Fruit fly (Drosophila melanogaster): ENCODE measurements around the gene CG32407.

The CG32407 gene

dm6 chr3L:5923646-5924122, 1.8 kb downstream of the CG32407 start, which contains the start of gene CG33523 (continued):
- TF ChIP-seq zfh2 (GFP tag; optimal IDR thresholded peaks at IDR 0.05): no peak
- no peak for TF ChIP-seq mam (GFP tag; optimal IDR thresholded peaks at IDR 0.05)
- no peak for TF ChIP-seq h (optimal IDR thresholded peaks at IDR 0.05)
- TF ChIP-seq pnt (GFP tag; optimal IDR thresholded peaks at IDR 0.05): no peak
- no peak for TF ChIP-seq Meics (GFP tag; optimal IDR thresholded peaks at IDR 0.05)
- TF ChIP-seq shn (GFP tag; optimal IDR thresholded peaks at IDR 0.05): no peak
- TF ChIP-seq CG9817 (tag; optimal IDR thresholded peaks at IDR 0.05): no peak
- no peak for TF ChIP-seq maf-S (GFP tag; optimal IDR thresholded peaks at IDR 0.05)
- no peak for TF ChIP-seq CG2712 (tag; optimal IDR thresholded peaks at IDR 0.05)
- TF ChIP-seq dm (GFP tag; optimal IDR thresholded peaks at IDR 0.05): no peak
- no peak for TF ChIP-seq MESR4 (GFP tag; optimal IDR thresholded peaks at IDR 0.05)
- TF ChIP-seq CG12769 (tag; optimal IDR thresholded peaks at IDR 0.05): peak; percentile 9
- no peak for TF ChIP-seq lov (optimal IDR thresholded peaks at IDR 0.05)
- no peak for TF ChIP-seq lov (GFP tag; IDR thresholded peaks at IDR 0.05)
- no peak for TF ChIP-seq emc (GFP tag; optimal IDR thresholded peaks at IDR 0.05)
- TF ChIP-seq Deaf1 (tag; optimal IDR thresholded peaks at IDR 0.05): peak; percentile 97
- no peak for TF ChIP-seq Stat92E (GFP tag; optimal IDR thresholded peaks at IDR 0.05)
- no peak for TF ChIP-seq Nf-YB (GFP tag; optimal IDR thresholded peaks at IDR 0.05)
- TF ChIP-seq Max (GFP tag; optimal IDR thresholded peaks at IDR 0.05): no peak
- no peak for TF ChIP-seq ash1 (GFP tag; optimal IDR thresholded peaks at IDR 0.05)
- TF ChIP-seq lbe (GFP tag; optimal IDR thresholded peaks at IDR 0.05): no peak
- TF ChIP-seq MTF-1 (GFP tag; optimal IDR thresholded peaks at IDR 0.05; ENCODE audit: borderline replicate concordance): no peak
- no peak for TF ChIP-seq CG8388 (GFP tag; optimal IDR thresholded peaks at IDR 0.05)
- no peak for TF ChIP-seq fd3F (GFP tag; optimal IDR thresholded peaks at IDR 0.05)
- no peak for TF ChIP-seq gt (GFP tag; IDR thresholded peaks at IDR 0.05)
- peak; percentile 62 for TF ChIP-seq ftz-f1 (GFP tag; optimal IDR thresholded peaks at IDR 0.05)
- no peak for TF ChIP-seq en (GFP tag; optimal IDR thresholded peaks at IDR 0.05)
- TF ChIP-seq BEAF-32 (GFP tag; optimal IDR thresholded peaks at IDR 0.05): no peak
- TF ChIP-seq Mrtf (GFP tag; IDR thresholded peaks at IDR 0.05): no peak
- no peak for TF ChIP-seq Poxn (GFP tag; IDR thresholded peaks at IDR 0.05)
- TF ChIP-seq CG1024 (GFP tag; IDR thresholded peaks at IDR 0.05): no peak
- TF ChIP-seq Hr78 (GFP tag; optimal IDR thresholded peaks at IDR 0.05): peak in 1 of 2 experiments; percentile 100
- no peak for TF ChIP-seq Atf-2 (GFP tag; optimal IDR thresholded peaks at IDR 0.05)
- no peak for TF ChIP-seq CG10431 (GFP tag; optimal IDR thresholded peaks at IDR 0.05)
- TF ChIP-seq CG34376 (GFP tag; optimal IDR thresholded peaks at IDR 0.05): peak; percentile 70
- no peak for TF ChIP-seq Fer2 (tag; optimal IDR thresholded peaks at IDR 0.05)
- no peak for TF ChIP-seq CG13775 (GFP tag; optimal IDR thresholded peaks at IDR 0.05)
- TF ChIP-seq CG1602 (GFP tag; optimal IDR thresholded peaks at IDR 0.05): no peak
- TF ChIP-seq CG1603 (tag; optimal IDR thresholded peaks at IDR 0.05): no peak
- TF ChIP-seq Ets97D (GFP tag; optimal IDR thresholded peaks at IDR 0.05): no peak
- TF ChIP-seq CG9797 (GFP tag; optimal IDR thresholded peaks at IDR 0.05): no peak
- TF ChIP-seq chm (GFP tag; IDR thresholded peaks at IDR 0.05): 0 out of 2 replicates have a peak, but pooled peaks have one; percentile 36
- TF ChIP-seq CG7372 (GFP tag; IDR thresholded peaks at IDR 0.05): no peak
- TF ChIP-seq nerfin-1 (tag; optimal IDR thresholded peaks at IDR 0.05): no peak
- TF ChIP-seq bbx (GFP tag; IDR thresholded peaks at IDR 0.05; ENCODE audit: partially characterized antibody): no peak
- no peak for TF ChIP-seq kah (GFP tag; optimal IDR thresholded peaks at IDR 0.05)
- TF ChIP-seq Ptx1 (GFP tag; IDR thresholded peaks at IDR 0.05): 0 out of 2 replicates have a peak, but pooled peaks have one; percentile 14
- TF ChIP-seq ind (GFP tag; optimal IDR thresholded peaks at IDR 0.05): no peak
- no peak for TF ChIP-seq Six4 (GFP tag; optimal IDR thresholded peaks at IDR 0.05)
- TF ChIP-seq dysf (GFP tag; IDR thresholded peaks at IDR 0.05): no peak
- peak; percentile 94 for TF ChIP-seq GATAe (GFP tag; conservative IDR thresholded peaks at IDR 0.05)
- TF ChIP-seq luna (GFP tag; optimal IDR thresholded peaks at IDR 0.05): no peak

Data from whole organism, embryonic.